Worm (Caenorhabditis elegans) whole organism, L1 larva: ENCODE data around the gene ZC190.2.

Source experiments
- C34B4.2 ChIP-seq: sonication (generic microtip); optimal IDR thresholded peaks from 2 replicates; lab custom pipeline; 2017; ENCODE audit warnings: mild to moderate bottlenecking, missing genetic modification characterization, missing compliant biosample characterization
- F16B12.6 ChIP-seq: fragments of 150-350 bp; optimal IDR thresholded peaks from 2 replicates; lab custom pipeline; 2014; ENCODE audit warnings: missing biosample characterization, missing genetic modification characterization
- Y116A8C.19 ChIP-seq: sonication (generic microtip); optimal IDR thresholded peaks from 2 replicates; lab custom pipeline; 2016; ENCODE audit warnings: missing compliant biosample characterization, missing genetic modification characterization, borderline replicate concordance
- aha-1 ChIP-seq: fragments of 150-350 bp; optimal IDR thresholded peaks from 2 replicates; lab custom pipeline; 2014; ENCODE audit warnings: missing biosample characterization, missing genetic modification characterization
- alr-1 ChIP-seq: fragments of 200-800 bp; sonication (Bioruptor generic); optimal IDR thresholded peaks from 2 replicates; lab custom pipeline; 2018; ENCODE audit warnings: borderline replicate concordance, mild to moderate bottlenecking, missing genetic modification characterization, missing compliant biosample characterization
- ama-1 ChIP-seq: fragments of 150-350 bp; optimal IDR thresholded peaks from 2 replicates; lab custom pipeline; 2014
- blmp-1 ChIP-seq: fragments of 150-350 bp; optimal IDR thresholded peaks from 2 replicates; lab custom pipeline; 2014; ENCODE audit warnings: missing biosample characterization, missing genetic modification characterization
- ceh-82 ChIP-seq, 3 experiments: fragments of 150-350 bp in 1 of 3; sonication (generic microtip) in 2 of 3; optimal IDR thresholded peaks; 2 replicates each; lab custom pipeline; 2014 to 2017; ENCODE audit warnings: missing biosample characterization in 3 of 3, missing genetic modification characterization in 3 of 3
- ceh-88 ChIP-seq: fragments of 200-800 bp; sonication (Bioruptor generic); IDR thresholded peaks from 2 replicates; pipeline ENCODE4 v1.3.6; 2022; ENCODE audit warnings: missing genetic modification characterization, missing compliant biosample characterization
- dsc-1 ChIP-seq: sonication (generic microtip); optimal IDR thresholded peaks from 2 replicates; lab custom pipeline; 2016; ENCODE audit warnings: mild to moderate bottlenecking, missing genetic modification characterization, missing compliant biosample characterization
- efl-1 ChIP-seq, 4 experiments: fragments of 150-350 bp; optimal IDR thresholded peaks in 3 of 4; peaks in 1 of 4; 1 replicate in 1 of 4; 2 replicates in 3 of 4; lab custom pipeline; 2014; ENCODE audit warnings: missing biosample characterization in 2 of 4, missing genetic modification characterization in 2 of 4, missing genetic modification reagents in 2 of 4
- efl-3 ChIP-seq: fragments of 200-800 bp; sonication (Bioruptor generic); optimal IDR thresholded peaks from 2 replicates; lab custom pipeline; 2018; ENCODE audit warnings: mild to moderate bottlenecking, missing genetic modification characterization, missing compliant biosample characterization
- egl-13 ChIP-seq: sonication (generic microtip); optimal IDR thresholded peaks from 2 replicates; lab custom pipeline; 2016; ENCODE audit warnings: missing genotype, missing genetic modification reagents, missing genetic modification characterization, missing compliant biosample characterization
- elt-2 ChIP-seq: sonication (generic microtip); optimal IDR thresholded peaks from 2 replicates; lab custom pipeline; 2016; ENCODE audit warnings: missing genetic modification characterization, mild to moderate bottlenecking, inconsistent platforms, missing compliant biosample characterization, missing genetic modification reagents
- elt-3 ChIP-seq, 6 experiments: fragments of 150-350 bp in 1 of 6; sonication (generic microtip); optimal IDR thresholded peaks; 2 replicates each; lab custom pipeline; 2017 to 2018; ENCODE audit warnings: missing biosample characterization in 6 of 6, missing genetic modification characterization in 6 of 6, inconsistent platforms in 1 of 6
- fkh-4 ChIP-seq: sonication (generic microtip); optimal IDR thresholded peaks from 2 replicates; lab custom pipeline; 2016; ENCODE audit warnings: missing compliant biosample characterization, missing genetic modification characterization, borderline replicate concordance
- fkh-8 ChIP-seq: sonication (generic microtip); optimal IDR thresholded peaks from 2 replicates; lab custom pipeline; 2016; ENCODE audit warnings: mild to moderate bottlenecking, missing genetic modification characterization, missing compliant biosample characterization
- fos-1 ChIP-seq: fragments of 150-350 bp; optimal IDR thresholded peaks from 2 replicates; lab custom pipeline; 2014; ENCODE audit warnings: missing biosample characterization, missing genetic modification characterization
- grh-1 ChIP-seq: fragments of 200-800 bp; sonication (Bioruptor generic); IDR thresholded peaks from 2 replicates; pipeline ENCODE4 v1.3.6; 2022; ENCODE audit warnings: missing genetic modification reagents, missing genetic modification characterization, missing compliant biosample characterization
- hlh-4 ChIP-seq: sonication (generic microtip); optimal IDR thresholded peaks from 2 replicates; lab custom pipeline; 2016; ENCODE audit warnings: mild to moderate bottlenecking, missing genetic modification characterization, missing compliant biosample characterization
- jun-1 ChIP-seq: fragments of 150-350 bp; optimal IDR thresholded peaks from 2 replicates; lab custom pipeline; 2014; ENCODE audit warnings: missing biosample characterization, missing genetic modification reagents, missing genetic modification characterization
- lin-14 ChIP-seq: fragments of 200-800 bp; sonication (Bioruptor generic); optimal IDR thresholded peaks from 2 replicates; lab custom pipeline; 2018; ENCODE audit warnings: mild to moderate bottlenecking, missing genetic modification characterization, moderate library complexity, missing compliant biosample characterization
- lin-35 ChIP-seq, 2 experiments: fragments of 150-350 bp; optimal IDR thresholded peaks; 2 replicates each; lab custom pipeline; 2014; ENCODE audit warnings: missing biosample characterization in 2 of 2, missing genetic modification characterization in 2 of 2, missing genetic modification reagents in 2 of 2
- lin-39 ChIP-seq: fragments of 150-350 bp; optimal IDR thresholded peaks from 2 replicates; lab custom pipeline; 2014; ENCODE audit warnings: missing biosample characterization, missing genetic modification reagents, missing genetic modification characterization
- mab-9 ChIP-seq: fragments of 200-800 bp; sonication (Bioruptor generic); IDR thresholded peaks from 2 replicates; pipeline ENCODE4 v1.3.6; 2022; ENCODE audit warnings: missing genetic modification reagents, missing genetic modification characterization, missing compliant biosample characterization
- mdl-1 ChIP-seq, 2 experiments: fragments of 150-350 bp; optimal IDR thresholded peaks; 2 replicates each; lab custom pipeline; 2014 to 2017; ENCODE audit warnings: missing biosample characterization in 2 of 2, missing genetic modification characterization in 2 of 2, inconsistent platforms in 1 of 2
- nhr-12 ChIP-seq: sonication (generic microtip); optimal IDR thresholded peaks from 2 replicates; lab custom pipeline; 2017; ENCODE audit warnings: missing biosample characterization, missing genetic modification characterization
- nhr-237 ChIP-seq: fragments of 150-350 bp; optimal IDR thresholded peaks from 2 replicates; lab custom pipeline; 2014; ENCODE audit warnings: missing biosample characterization, missing genetic modification characterization
- nhr-77 ChIP-seq: fragments of 150-350 bp; optimal IDR thresholded peaks from 2 replicates; lab custom pipeline; 2014; ENCODE audit warnings: missing biosample characterization, missing genetic modification characterization
- pag-3 ChIP-seq: sonication (generic microtip); optimal IDR thresholded peaks from 2 replicates; lab custom pipeline; 2017; ENCODE audit warnings: missing genetic modification characterization, mild to moderate bottlenecking, missing compliant biosample characterization, antibody characterized with exemption, borderline replicate concordance; ENCODE audit not compliant: insufficient read depth
- pax-3 ChIP-seq: fragments of 200-800 bp; sonication (Bioruptor generic); optimal IDR thresholded peaks from 2 replicates; lab custom pipeline; 2018; ENCODE audit warnings: mild to moderate bottlenecking, missing genetic modification characterization, moderate library complexity, missing compliant biosample characterization
- snu-23 ChIP-seq: sonication (generic microtip); optimal IDR thresholded peaks from 2 replicates; lab custom pipeline; 2016; ENCODE audit warnings: missing genetic modification characterization, missing compliant biosample characterization
- swsn-7 ChIP-seq: sonication (generic microtip); optimal IDR thresholded peaks from 2 replicates; lab custom pipeline; 2016; ENCODE audit warnings: missing genetic modification characterization, missing compliant biosample characterization
- tbx-2 ChIP-seq: sonication (generic microtip); optimal IDR thresholded peaks from 2 replicates; lab custom pipeline; 2016; ENCODE audit warnings: missing genetic modification characterization, missing compliant biosample characterization
- unc-130 ChIP-seq: fragments of 150-350 bp; optimal IDR thresholded peaks from 2 replicates; lab custom pipeline; 2017; ENCODE audit warnings: missing biosample characterization, missing genetic modification characterization, inconsistent platforms
- unc-86 ChIP-seq: sonication (generic microtip); optimal IDR thresholded peaks from 2 replicates; lab custom pipeline; 2016; ENCODE audit warnings: missing genetic modification characterization, missing compliant biosample characterization

ZC190.2 gene

DNA sequence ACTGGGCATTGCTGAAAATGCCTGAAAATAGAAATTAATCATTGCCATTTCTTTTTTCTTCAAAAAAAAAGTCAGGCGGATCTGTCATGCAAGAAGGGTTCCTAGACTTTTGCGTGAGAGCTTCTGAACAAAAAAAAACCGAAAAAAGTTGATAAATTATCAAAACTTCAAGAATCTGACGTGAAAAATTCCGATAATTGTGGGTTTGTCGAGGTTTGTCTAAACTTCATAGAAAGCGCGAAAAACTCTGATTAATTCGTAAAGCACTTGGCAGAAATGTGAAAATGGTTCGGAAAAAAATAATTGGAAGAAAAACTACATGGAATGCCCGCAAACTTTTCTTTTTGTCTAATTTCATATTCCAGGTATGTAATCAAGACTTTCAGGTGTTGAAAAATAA lies 7.7 kb upstream of the ZC190.2 start, which contains the start of gene ZC190.5:
Gene ZC190.5 (minus strand): TSS at position 101 of the 400 bp plus-strand sequence.
- TF ChIP-seq grh-1 (GFP tag; lab: Robert Waterston, UW) (no peak), efl-1 (optimal IDR thresholded peaks at IDR 0.05; lab: Kevin White, UChicago) (no peak), efl-1 (GFP tag; optimal IDR thresholded peaks at IDR 0.05 in 1 of 2; lab: Kevin White, UChicago) (peak in 1 of 2 experiments; percentile 79), pax-3 (tag; lab: Kevin White, UChicago) (peak; percentile 15), fkh-8 (tag; lab: Kevin White, UChicago) (peak; percentile 18)

DNA sequence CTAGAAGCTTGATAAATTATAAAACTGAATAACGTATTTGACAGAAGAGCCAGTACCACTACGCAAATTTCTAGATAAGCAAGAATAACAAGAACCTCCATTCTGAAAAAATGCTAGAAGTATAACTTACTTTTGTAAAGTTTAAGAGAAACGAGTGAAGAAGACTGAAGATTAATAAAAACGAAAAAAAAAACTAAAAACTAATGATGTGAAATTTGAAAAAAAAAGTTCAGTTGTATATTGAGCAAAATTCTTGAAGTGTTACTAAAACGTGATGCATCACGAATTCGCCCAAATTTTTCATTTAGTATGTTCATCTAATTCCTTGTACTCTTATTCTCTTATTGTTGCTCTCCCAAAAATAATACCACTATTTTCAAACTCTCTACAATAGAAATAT lies 4.0 kb upstream of the ZC190.2 start, which contains the start of gene ZC190.6:
Gene ZC190.6 (minus strand): TSS at position 101 of the 400 bp plus-strand sequence.
- TF ChIP-seq mab-9, result no peak

DNA sequence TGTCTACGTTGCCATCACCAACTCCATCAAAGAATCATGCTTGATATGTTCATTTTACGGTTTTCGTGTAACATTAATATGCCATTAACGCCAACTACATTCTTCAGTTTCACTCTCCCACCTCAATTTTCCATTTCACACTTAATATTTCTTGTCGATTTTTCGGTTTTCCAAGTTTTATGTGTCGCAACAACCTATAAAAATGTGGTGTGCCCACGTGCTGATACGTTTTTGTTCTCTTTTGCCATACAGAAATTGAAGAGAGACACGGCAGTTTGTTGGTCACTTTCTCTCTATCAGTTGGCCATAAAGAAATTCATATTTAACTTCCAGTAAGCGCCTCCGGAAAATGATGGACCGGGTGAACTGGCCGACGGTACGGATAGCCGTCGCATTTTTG lies 1.6 kb downstream of the ZC190.2 start, which contains the start of gene cln-3.3:
Gene cln-3.3 (plus strand): TSS at position 334 of the 400 bp plus-strand sequence.
- no peak for TF ChIP-seq efl-1 (optimal IDR thresholded peaks at IDR 0.05; lab: Kevin White, UChicago)
- TF ChIP-seq efl-1 (GFP tag; optimal IDR thresholded peaks at IDR 0.05 in 1 of 2; lab: Kevin White, UChicago), result peak in 1 of 2 experiments; percentile 81
- TF ChIP-seq lin-39 (tag; lab: Kevin White, UChicago), result no peak
- TF ChIP-seq tbx-2 (tag; lab: Kevin White, UChicago), result no peak
- TF ChIP-seq fos-1 (tag; lab: Kevin White, UChicago), result no peak
- no peak for TF ChIP-seq egl-13 (tag; lab: Kevin White, UChicago)
- no peak for TF ChIP-seq nhr-77 (tag; lab: Kevin White, UChicago)
- TF ChIP-seq mdl-1 (tag; optimal IDR thresholded peaks at IDR 0.05; lab: Kevin White, UChicago), result peak in 1 of 2 experiments; percentile 28
- TF ChIP-seq lin-35 (GFP tag; optimal IDR thresholded peaks at IDR 0.05; lab: Kevin White, UChicago), result peak in 1 of 2 experiments; percentile 25
- no peak for TF ChIP-seq Y116A8C.19 (tag; lab: Kevin White, UChicago)
- no peak for TF ChIP-seq hlh-4
- TF ChIP-seq elt-2 (tag; lab: Kevin White, UChicago), result peak; percentile 61
- no peak for TF ChIP-seq nhr-237 (tag; lab: Kevin White, UChicago)

DNA sequence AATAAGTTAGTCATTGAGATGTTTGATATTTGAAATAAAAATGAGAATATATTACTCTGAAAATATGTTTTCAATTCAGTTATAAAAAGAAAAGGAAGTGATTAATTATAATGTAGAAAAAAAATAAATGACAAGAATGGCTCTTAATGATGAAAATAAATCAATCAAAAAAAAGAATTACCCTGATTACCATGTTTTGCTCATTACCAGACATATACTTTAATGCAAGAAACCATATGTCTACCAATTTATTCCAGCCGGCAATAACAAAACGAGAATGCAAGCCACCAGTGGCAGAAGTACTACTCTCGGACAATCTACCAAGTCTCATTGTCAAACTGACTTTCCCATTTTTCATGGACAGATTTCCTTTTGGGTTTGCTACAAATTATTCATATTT lies 2.6 kb downstream of the ZC190.2 start:
- no peak for TF ChIP-seq lin-14 (GFP tag; lab: Kevin White, UChicago)
- TF ChIP-seq fkh-4, result peak; percentile 67
- TF ChIP-seq tbx-2 (tag; lab: Kevin White, UChicago), result no peak
- peak; percentile 76 for TF ChIP-seq dsc-1

DNA sequence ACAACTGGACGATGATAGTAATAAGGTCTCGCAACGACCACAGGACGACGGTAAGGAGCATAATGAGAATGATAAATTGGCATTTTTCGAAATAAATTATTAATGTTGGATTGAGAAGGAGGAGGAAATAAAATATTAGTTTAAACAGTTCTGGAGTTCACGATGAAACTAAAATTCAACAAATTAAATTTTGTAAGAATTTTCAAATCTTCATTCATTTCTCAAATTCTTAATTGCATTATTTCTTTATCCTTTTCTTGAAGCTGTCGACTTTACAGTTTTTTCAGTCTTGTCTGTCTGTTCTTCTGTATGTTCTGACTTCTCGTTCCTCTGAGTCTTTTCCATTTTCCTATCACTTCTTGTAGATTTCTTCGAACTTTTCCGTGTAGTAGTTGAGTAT lies 5.6 kb downstream of the ZC190.2 start, which contains the start of gene ZC190.7:
Gene ZC190.7 (minus strand): TSS at position 101 of the 400 bp plus-strand sequence.
- TF ChIP-seq aha-1, result no peak
- no peak for TF ChIP-seq unc-86 (tag; lab: Kevin White, UChicago)
- no peak for TF ChIP-seq ceh-88 (GFP tag; lab: Robert Waterston, UW)
- no peak for TF ChIP-seq dsc-1
- TF ChIP-seq alr-1 (tag; lab: Kevin White, UChicago), result no peak
- TF ChIP-seq F16B12.6 (tag; lab: Kevin White, UChicago), result no peak
- no peak for TF ChIP-seq elt-3 (tag; optimal IDR thresholded peaks at IDR 0.05; lab: Kevin White, UChicago)
- no peak for TF ChIP-seq blmp-1 (tag; lab: Kevin White, UChicago)
- TF ChIP-seq pag-3, result no peak
- no peak for TF ChIP-seq ceh-82 (tag; optimal IDR thresholded peaks at IDR 0.05; lab: Kevin White, UChicago)
- no peak for TF ChIP-seq ama-1 (lab: Kevin White, UChicago)
- no peak for TF ChIP-seq efl-3 (GFP tag; lab: Kevin White, UChicago)
- no peak for TF ChIP-seq snu-23 (GFP tag; lab: Kevin White, UChicago)
- TF ChIP-seq jun-1 (tag; lab: Kevin White, UChicago), result no peak
- TF ChIP-seq C34B4.2, result no peak
- TF ChIP-seq swsn-7 (tag; lab: Kevin White, UChicago), result no peak
- no peak for TF ChIP-seq nhr-12 (tag; lab: Kevin White, UChicago)
- no peak for TF ChIP-seq unc-130 (tag; lab: Kevin White, UChicago)
